Worm (Caenorhabditis elegans) whole organism, midembryonic: ENCODE results near the gene ugt-4.

Source experiments
- T22C8.4 ChIP-seq: fragments of 200-800 bp; sonication (Bioruptor generic); IDR thresholded peaks from 2 replicates; pipeline ENCODE4 v1.3.6; 2022; ENCODE audit warnings: missing genetic modification characterization, missing compliant biosample characterization
- cog-1 ChIP-seq: sonication (generic microtip); optimal IDR thresholded peaks from 2 replicates; lab custom pipeline; 2016; ENCODE audit warnings: missing genetic modification characterization, missing compliant biosample characterization
- flt-1 ChIP-seq: fragments of 200-800 bp; sonication (Bioruptor generic); IDR thresholded peaks from 2 replicates; pipeline ENCODE4 v1.3.6; 2022; ENCODE audit warnings: missing genetic modification characterization, missing compliant biosample characterization
- klf-2 ChIP-seq: fragments of 200-800 bp; sonication (Bioruptor generic); conservative IDR thresholded peaks from 2 replicates; pipeline ENCODE4 v1.3.6; 2022; ENCODE audit warnings: missing genetic modification reagents, missing genetic modification characterization, missing compliant biosample characterization
- med-1 ChIP-seq: sonication (generic microtip); optimal IDR thresholded peaks from 2 replicates; lab custom pipeline; 2017; ENCODE audit warnings: missing genetic modification characterization, mild to moderate bottlenecking, missing compliant biosample characterization, antibody characterized with exemption, missing genetic modification reagents; ENCODE audit not compliant: insufficient read depth
- ref-1 ChIP-seq: fragments of 200-800 bp; sonication (Bioruptor generic); conservative IDR thresholded peaks from 2 replicates; pipeline ENCODE4 v1.3.6; 2022; ENCODE audit warnings: missing genetic modification reagents, missing genetic modification characterization, missing compliant biosample characterization
- tab-1 ChIP-seq: fragments of 200-800 bp; sonication (Bioruptor generic); IDR thresholded peaks from 2 replicates; pipeline ENCODE4 v1.3.6; 2022; ENCODE audit warnings: missing genetic modification characterization, missing compliant biosample characterization
- ztf-29 ChIP-seq: fragments of 200-800 bp; sonication (Bioruptor generic); IDR thresholded peaks from 2 replicates; pipeline ENCODE4 v1.3.6; 2022; ENCODE audit warnings: missing genetic modification reagents, missing genetic modification characterization, missing compliant biosample characterization

ce11 chrV:12752407-12752806 is 42.7 kb downstream of the ugt-4 start, which contains the start of gene C15C8.8:
- TF ChIP-seq med-1 (GFP tag; lab: Kevin White, UChicago) = no peak
- no peak for TF ChIP-seq ztf-29 (GFP tag; lab: Robert Waterston, UW)
- no peak for TF ChIP-seq flt-1 (GFP tag; lab: Robert Waterston, UW)
- TF ChIP-seq T22C8.4 (GFP tag; lab: Robert Waterston, UW) = no peak
- no peak for TF ChIP-seq ref-1 (GFP tag; lab: Robert Waterston, UW)
- no peak for TF ChIP-seq tab-1
- TF ChIP-seq cog-1 = no peak
- TF ChIP-seq klf-2 (GFP tag; lab: Robert Waterston, UW) = no peak
